Worm (Caenorhabditis elegans): ENCODE data around the gene srg-34.

ce11 chrV:18582358-18582757 is 17.7 kb upstream of the srg-34 start, which contains the start of gene txt-14:
- TF ChIP-seq ztf-11 (tag; optimal IDR thresholded peaks at IDR 0.05) (no peak), unc-39 (tag; optimal IDR thresholded peaks at IDR 0.05) (no peak), snpc-4 (tag; optimal IDR thresholded peaks at IDR 0.05) (no peak), nhr-76 (tag; optimal IDR thresholded peaks at IDR 0.05) (no peak), elt-3 (tag; optimal IDR thresholded peaks at IDR 0.05) (no peak), lin-13 (tag; optimal IDR thresholded peaks at IDR 0.05) (no peak), unc-62 (GFP tag; optimal IDR thresholded peaks at IDR 0.05) (no peak), elt-1 (tag; optimal IDR thresholded peaks at IDR 0.05; ENCODE audit: borderline replicate concordance, insufficient read depth) (no peak), pha-4 (tag; optimal IDR thresholded peaks at IDR 0.05) (no peak), sptf-1 (tag; optimal IDR thresholded peaks at IDR 0.05) (no peak), lsy-2 (tag; optimal IDR thresholded peaks at IDR 0.05) (no peak), mep-1 (tag; optimal IDR thresholded peaks at IDR 0.05) (no peak)

Measured in whole organism, mixed stage, embryonic.